Worm (Caenorhabditis elegans): ENCODE results near the gene gon-1.

DNA sequence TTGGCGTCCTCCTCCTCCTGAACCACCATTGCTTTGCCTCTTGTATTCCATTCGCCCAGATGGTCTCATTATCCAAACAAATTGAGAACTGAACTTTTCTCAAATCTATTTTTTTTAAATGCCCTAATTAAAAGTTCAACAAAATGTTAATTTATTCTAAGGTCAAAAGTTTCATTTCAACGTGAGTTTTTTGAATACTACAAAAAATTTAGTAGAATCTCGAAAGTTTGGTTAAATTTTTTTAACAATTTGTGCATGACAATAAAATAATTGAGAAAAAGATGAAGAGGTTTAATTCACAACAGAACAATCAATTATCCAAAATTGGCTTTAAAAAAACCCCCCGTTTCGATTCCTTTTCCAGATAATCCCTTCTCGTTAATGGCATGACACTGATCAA is 61.3 kb downstream of the gon-1 start, which contains the start of gene F32B6.4:
- TF ChIP-seq hlh-30 (tag; optimal IDR thresholded peaks at IDR 0.05; ENCODE audit: insufficient read depth) (no peak), nhr-11 (tag; optimal IDR thresholded peaks at IDR 0.05) (no peak), ceh-9 (tag; optimal IDR thresholded peaks at IDR 0.05) (no peak), ceh-18 (tag; optimal IDR thresholded peaks at IDR 0.05) (no peak), unc-42 (tag; optimal IDR thresholded peaks at IDR 0.05) (no peak), ceh-19 (GFP tag; optimal IDR thresholded peaks at IDR 0.05) (no peak), ceh-2 (tag; optimal IDR thresholded peaks at IDR 0.05) (no peak), hlh-15 (tag; optimal IDR thresholded peaks at IDR 0.05) (no peak), ama-1 (optimal IDR thresholded peaks at IDR 0.05) (no peak), pha-4 (tag; optimal IDR thresholded peaks at IDR 0.05) (no peak)

Measured in whole organism, late embryonic.